Worm (Caenorhabditis elegans): ENCODE results near the gene hch-1.

Gene hch-1

ce11 chrX:14744496-14744895 lies 44.7 kb upstream of the hch-1 start:
- TF ChIP-seq ceh-39 (tag; optimal IDR thresholded peaks at IDR 0.05): no peak
- no peak for TF ChIP-seq nhr-76 (tag; optimal IDR thresholded peaks at IDR 0.05)
- no peak for TF ChIP-seq sptf-1 (tag; optimal IDR thresholded peaks at IDR 0.05)
- TF ChIP-seq nhr-237 (tag; optimal IDR thresholded peaks at IDR 0.05): no peak
- no peak for TF ChIP-seq tbx-8 (GFP tag; optimal IDR thresholded peaks at IDR 0.05)
- no peak for TF ChIP-seq ztf-11 (tag; optimal IDR thresholded peaks at IDR 0.05)
- no peak for TF ChIP-seq mls-2 (tag; optimal IDR thresholded peaks at IDR 0.05)
- TF ChIP-seq flh-1 (GFP tag; optimal IDR thresholded peaks at IDR 0.05): no peak
- no peak for TF ChIP-seq nhr-2 (tag; optimal IDR thresholded peaks at IDR 0.05)
- TF ChIP-seq unc-120 (tag; optimal IDR thresholded peaks at IDR 0.05; ENCODE audit: poor library complexity, severe bottlenecking): no peak
- TF ChIP-seq unc-62 (GFP tag; optimal IDR thresholded peaks at IDR 0.05): no peak
- no peak for TF ChIP-seq drap-1 (GFP tag; optimal IDR thresholded peaks at IDR 0.05)
- no peak for TF ChIP-seq unc-39 (tag; optimal IDR thresholded peaks at IDR 0.05)
- no peak for TF ChIP-seq ceh-83 (GFP tag; optimal IDR thresholded peaks at IDR 0.05)
- TF ChIP-seq sem-2 (GFP tag; optimal IDR thresholded peaks at IDR 0.05): no peak
- no peak for TF ChIP-seq ceh-43 (GFP tag; optimal IDR thresholded peaks at IDR 0.05)

ce11 chrX:14743780-14744179 lies 44.0 kb upstream of the hch-1 start, which contains the start of gene C05G5.7:
Gene C05G5.7 (minus strand): TSS chrX:14743780.
- TF ChIP-seq pha-4 (tag; optimal IDR thresholded peaks at IDR 0.05) (no peak), bed-3 (GFP tag; optimal IDR thresholded peaks at IDR 0.05) (no peak), mls-2 (tag; optimal IDR thresholded peaks at IDR 0.05) (no peak), ceh-83 (GFP tag; optimal IDR thresholded peaks at IDR 0.05) (no peak), sem-2 (GFP tag; optimal IDR thresholded peaks at IDR 0.05) (no peak), cnd-1 (tag; optimal IDR thresholded peaks at IDR 0.05) (no peak), ceh-39 (tag; optimal IDR thresholded peaks at IDR 0.05) (no peak), blmp-1 (tag; optimal IDR thresholded peaks at IDR 0.05) (no peak)

- no peak for TF ChIP-seq ham-2 (GFP tag; optimal IDR thresholded peaks at IDR 0.05)
- TF ChIP-seq ceh-39 (tag; optimal IDR thresholded peaks at IDR 0.05): no peak
- TF ChIP-seq elt-1 (tag; optimal IDR thresholded peaks at IDR 0.05; ENCODE audit: borderline replicate concordance, insufficient read depth): no peak
- no peak for TF ChIP-seq lin-32 (GFP tag; optimal IDR thresholded peaks at IDR 0.05)
- TF ChIP-seq nhr-2 (tag; optimal IDR thresholded peaks at IDR 0.05): no peak
- no peak for TF ChIP-seq cnd-1 (tag; optimal IDR thresholded peaks at IDR 0.05)
- no peak for TF ChIP-seq flh-1 (GFP tag; optimal IDR thresholded peaks at IDR 0.05)
- TF ChIP-seq unc-39 (tag; optimal IDR thresholded peaks at IDR 0.05): no peak
These were observed 43.4 kb upstream of the hch-1 start for ce11 chrX:14743210-14743609.

ce11 chrX:14740019-14740418 lies 40.2 kb upstream of the hch-1 start, which contains the start of gene C05G5.1:
Gene C05G5.1 (minus strand): TSS chrX:14740119.
- TF ChIP-seq lin-13 (tag; optimal IDR thresholded peaks at IDR 0.05) (no peak), mls-2 (tag; optimal IDR thresholded peaks at IDR 0.05) (no peak)

ce11 chrX:14739466-14739865 lies 39.7 kb upstream of the hch-1 start:
- TF ChIP-seq hlh-1 (tag; optimal IDR thresholded peaks at IDR 0.05) (no peak), lin-13 (tag; optimal IDR thresholded peaks at IDR 0.05) (no peak), nhr-2 (tag; optimal IDR thresholded peaks at IDR 0.05) (no peak), ham-2 (GFP tag; optimal IDR thresholded peaks at IDR 0.05) (no peak), nhr-28 (tag; optimal IDR thresholded peaks at IDR 0.05) (no peak), ztf-11 (tag; optimal IDR thresholded peaks at IDR 0.05) (no peak), zip-8 (tag; optimal IDR thresholded peaks at IDR 0.05) (no peak), lin-32 (GFP tag; optimal IDR thresholded peaks at IDR 0.05) (no peak), pha-4 (tag; optimal IDR thresholded peaks at IDR 0.05) (no peak), unc-120 (tag; optimal IDR thresholded peaks at IDR 0.05; ENCODE audit: poor library complexity, severe bottlenecking) (no peak), blmp-1 (tag; optimal IDR thresholded peaks at IDR 0.05) (no peak)

- TF ChIP-seq lin-32 (GFP tag; optimal IDR thresholded peaks at IDR 0.05): no peak
These were observed 37.8 kb upstream of the hch-1 start for ce11 chrX:14737623-14738022.

All from whole organism, mixed stage, embryonic.